Fruit fly (Drosophila melanogaster) whole organism, embryonic: ENCODE results near the gene wuho.
A peak's percentile ranks its signal among the peaks of the same experiment; 100 is the strongest.

Source experiments
- Antp ChIP-seq: fragments of 200-800 bp; sonication (Bioruptor generic); optimal IDR thresholded peaks from 3 replicates; lab custom pipeline; 2016; ENCODE audit warnings: missing biosample characterization, missing genetic modification characterization
- Atf6 ChIP-seq: fragments of 200-800 bp; sonication (Bioruptor generic); IDR thresholded peaks from 2 replicates; pipeline ENCODE4 v1.3.6; 2022; ENCODE audit warnings: missing biosample characterization, missing genetic modification characterization
- C15 ChIP-seq: fragments of 200-800 bp; sonication (Bioruptor generic); IDR thresholded peaks from 3 replicates; pipeline ENCODE4 v1.3.6; 2022; ENCODE audit warnings: missing biosample characterization, missing genetic modification characterization
- CG10565 ChIP-seq: fragments of 200-800 bp; sonication (Bioruptor generic); optimal IDR thresholded peaks from 3 replicates; lab custom pipeline; 2016; ENCODE audit warnings: missing biosample characterization, mild to moderate bottlenecking, missing genetic modification characterization
- CG13287 ChIP-seq: fragments of 200-800 bp; sonication (Bioruptor generic); IDR thresholded peaks from 2 replicates; pipeline ENCODE4 v1.3.6; 2022; ENCODE audit warnings: missing biosample characterization, missing genetic modification characterization; ENCODE audit not compliant: partially characterized antibody
- CG14050 ChIP-seq: fragments of 200-800 bp; sonication (Bioruptor generic); IDR thresholded peaks from 3 replicates; pipeline ENCODE4 v1.3.6; 2022; ENCODE audit warnings: missing biosample characterization, missing genetic modification characterization
- CG14710 ChIP-seq: fragments of 200-800 bp; sonication (Bioruptor generic); optimal IDR thresholded peaks from 3 replicates; lab custom pipeline; 2019; ENCODE audit warnings: missing biosample characterization, mild to moderate bottlenecking, missing genetic modification characterization, moderate library complexity
- CG1529 ChIP-seq: fragments of 200-800 bp; sonication (Bioruptor generic); optimal IDR thresholded peaks from 3 replicates; lab custom pipeline; 2018; ENCODE audit warnings: missing biosample characterization, missing genetic modification characterization
- CG15479 ChIP-seq: fragments of 200-800 bp; sonication (Bioruptor generic); optimal IDR thresholded peaks from 3 replicates; lab custom pipeline; 2019; ENCODE audit warnings: missing biosample characterization, mild to moderate bottlenecking, missing genetic modification characterization, moderate library complexity
- CG17359 ChIP-seq: fragments of 200-800 bp; sonication (Bioruptor generic); optimal IDR thresholded peaks from 3 replicates; lab custom pipeline; 2018; ENCODE audit warnings: missing biosample characterization, mild to moderate bottlenecking, missing genetic modification characterization, moderate library complexity
- CG1792 ChIP-seq: fragments of 200-800 bp; sonication (Bioruptor generic); optimal IDR thresholded peaks from 2 replicates; lab custom pipeline; 2016; ENCODE audit warnings: missing biosample characterization, missing genetic modification characterization
- CG18764 ChIP-seq: fragments of 200-800 bp; sonication (Bioruptor generic); optimal IDR thresholded peaks from 3 replicates; lab custom pipeline; 2016; ENCODE audit warnings: missing biosample characterization, missing genetic modification characterization
- CG2129 ChIP-seq: fragments of 200-800 bp; sonication (Bioruptor generic); IDR thresholded peaks from 2 replicates; pipeline ENCODE4 v1.3.6; 2022; ENCODE audit warnings: missing biosample characterization, missing genetic modification characterization; ENCODE audit not compliant: partially characterized antibody
- CG4404 ChIP-seq: fragments of 200-800 bp; sonication (Bioruptor generic); IDR thresholded peaks from 2 replicates; pipeline ENCODE4 v1.3.6; 2022; ENCODE audit warnings: missing biosample characterization, missing genetic modification characterization
- CG5953 ChIP-seq: fragments of 200-800 bp; sonication (Bioruptor generic); IDR thresholded peaks from 2 replicates; pipeline ENCODE4 v1.3.6; 2022; ENCODE audit warnings: missing biosample characterization, missing genetic modification characterization
- CG6175 ChIP-seq: fragments of 200-800 bp; sonication (Bioruptor generic); IDR thresholded peaks from 3 replicates; pipeline ENCODE4 v1.3.6; 2022; ENCODE audit warnings: missing biosample characterization, missing genetic modification characterization
- CG6254 ChIP-seq: fragments of 200-800 bp; sonication (Bioruptor generic); optimal IDR thresholded peaks from 3 replicates; lab custom pipeline; 2017; ENCODE audit warnings: mild to moderate bottlenecking, missing biosample characterization, missing genetic modification reagents, missing genetic modification characterization
- CG7556 ChIP-seq: fragments of 200-800 bp; sonication (Bioruptor generic); optimal IDR thresholded peaks from 2 replicates; lab custom pipeline; 2017; ENCODE audit warnings: missing biosample characterization, mild to moderate bottlenecking, missing genetic modification characterization
- CG7786 ChIP-seq: fragments of 200-800 bp; sonication (Bioruptor generic); optimal IDR thresholded peaks from 2 replicates; lab custom pipeline; 2016; ENCODE audit warnings: missing biosample characterization, missing genetic modification characterization
- D19A ChIP-seq: fragments of 200-800 bp; optimal IDR thresholded peaks from 3 replicates; lab custom pipeline; 2019; ENCODE audit warnings: missing biosample characterization, mild to moderate bottlenecking, missing genetic modification characterization, moderate library complexity
- Dad ChIP-seq: fragments of 200-800 bp; sonication (Bioruptor generic); optimal IDR thresholded peaks from 3 replicates; lab custom pipeline; 2016; ENCODE audit warnings: missing biosample characterization, missing genetic modification characterization
- Dref ChIP-seq: fragments of 200-800 bp; sonication (Bioruptor generic); IDR thresholded peaks from 2 replicates; pipeline ENCODE4 v1.3.6; 2022; ENCODE audit warnings: missing biosample characterization, missing genetic modification characterization
- H2.0 ChIP-seq: fragments of 200-800 bp; sonication (Bioruptor generic); IDR thresholded peaks from 2 replicates; pipeline ENCODE4 v1.3.6; 2022; ENCODE audit warnings: missing biosample characterization, missing genetic modification characterization
- Hmr ChIP-seq: fragments of 200-800 bp; sonication (Bioruptor generic); optimal IDR thresholded peaks from 3 replicates; lab custom pipeline; 2017; ENCODE audit warnings: mild to moderate bottlenecking, missing biosample characterization, missing genetic modification reagents, missing genetic modification characterization
- Lhr ChIP-seq: fragments of 200-800 bp; sonication (Bioruptor generic); optimal IDR thresholded peaks from 3 replicates; lab custom pipeline; 2017; ENCODE audit warnings: mild to moderate bottlenecking, missing biosample characterization, missing genetic modification reagents, missing genetic modification characterization
- MBD-R2 ChIP-seq: fragments of 200-800 bp; sonication (Bioruptor generic); IDR thresholded peaks from 2 replicates; pipeline ENCODE4 v1.3.6; 2022; ENCODE audit warnings: missing biosample characterization, missing genetic modification characterization
- Neu2 ChIP-seq: fragments of 200-800 bp; sonication (Bioruptor generic); optimal IDR thresholded peaks from 3 replicates; lab custom pipeline; 2016; ENCODE audit warnings: missing biosample characterization, missing genetic modification characterization, borderline replicate concordance
- Sin3A ChIP-seq: fragments of >200 bp; optimal IDR thresholded peaks from 2 replicates; lab custom pipeline; 2018
- Sox102F ChIP-seq: fragments of 200-800 bp; sonication (Bioruptor generic); optimal IDR thresholded peaks from 2 replicates; lab custom pipeline; 2018; ENCODE audit warnings: missing biosample characterization, mild to moderate bottlenecking, missing genetic modification characterization, moderate library complexity
- Sry-β ChIP-seq: fragments of 200-800 bp; sonication (Bioruptor generic); optimal IDR thresholded peaks from 2 replicates; lab custom pipeline; 2018; ENCODE audit warnings: missing biosample characterization, mild to moderate bottlenecking, missing genetic modification characterization, moderate library complexity
- Taf1 ChIP-seq: fragments of 200-800 bp; sonication (Bioruptor generic); IDR thresholded peaks from 2 replicates; pipeline ENCODE4 v1.3.6; 2022; ENCODE audit warnings: missing biosample characterization, missing genetic modification characterization
- Tbp ChIP-seq: fragments of >200 bp; optimal IDR thresholded peaks from 2 replicates; lab custom pipeline; 2018; ENCODE audit warnings: missing biosample characterization, missing genetic modification characterization
- Trl ChIP-seq, 3 experiments: fragments of >200 bp in 2 of 3; fragments of 200-800 bp in 1 of 3; sonication (Bioruptor generic) in 1 of 3; optimal IDR thresholded peaks; 2 replicates in 1 of 3; 3 replicates in 2 of 3; lab custom pipeline; 2016 to 2017; ENCODE audit warnings: missing biosample characterization in 1 of 3, missing genetic modification characterization in 1 of 3
- ab ChIP-seq: fragments of 200-800 bp; sonication (Bioruptor generic); optimal IDR thresholded peaks from 2 replicates; lab custom pipeline; 2016; ENCODE audit warnings: missing biosample characterization, missing genetic modification characterization
- chinmo ChIP-seq: fragments of 200-800 bp; sonication (Bioruptor generic); IDR thresholded peaks from 4 replicates; pipeline ENCODE4 v1.3.6; 2022; ENCODE audit warnings: missing biosample characterization, missing genetic modification characterization; ENCODE audit not compliant: partially characterized antibody
- chn ChIP-seq: fragments of 200-800 bp; sonication (Bioruptor generic); optimal IDR thresholded peaks from 2 replicates; lab custom pipeline; 2016; ENCODE audit warnings: missing biosample characterization, missing genetic modification characterization
- dimm ChIP-seq: fragments of 200-800 bp; sonication (Bioruptor generic); IDR thresholded peaks from 2 replicates; pipeline ENCODE4 v1.3.6; 2022; ENCODE audit warnings: missing biosample characterization, missing genetic modification characterization
- grau ChIP-seq: fragments of 200-800 bp; optimal IDR thresholded peaks from 3 replicates; lab custom pipeline; 2019; ENCODE audit warnings: missing biosample characterization, mild to moderate bottlenecking, missing genetic modification characterization, moderate library complexity
- hbn ChIP-seq: fragments of 200-800 bp; sonication (Bioruptor generic); IDR thresholded peaks from 2 replicates; pipeline ENCODE4 v1.3.6; 2022; ENCODE audit warnings: missing biosample characterization, missing genetic modification characterization; ENCODE audit not compliant: partially characterized antibody
- hth ChIP-seq: fragments of >200 bp; optimal IDR thresholded peaks from 2 replicates; lab custom pipeline; 2017; ENCODE audit warnings: inconsistent platforms
- insv ChIP-seq, 2 experiments: fragments of 200-800 bp; sonication (Bioruptor generic); optimal IDR thresholded peaks; 3 replicates each; lab custom pipeline; 2016 to 2018; ENCODE audit warnings: missing biosample characterization in 2 of 2, missing genetic modification characterization in 2 of 2
- lab ChIP-seq: fragments of 200-800 bp; sonication (Bioruptor generic); optimal IDR thresholded peaks from 3 replicates; lab custom pipeline; 2017; ENCODE audit warnings: missing biosample characterization, missing genetic modification characterization, mild to moderate bottlenecking, moderate library complexity, missing genetic modification reagents
- lola ChIP-seq, 3 experiments: fragments of >200 bp in 2 of 3; fragments of 200-800 bp in 1 of 3; sonication (Bioruptor generic) in 1 of 3; optimal IDR thresholded peaks; 2 replicates each; lab custom pipeline; 2017 to 2019; ENCODE audit warnings: missing biosample characterization in 3 of 3, missing genetic modification characterization in 3 of 3, mild to moderate bottlenecking in 1 of 3, moderate library complexity in 1 of 3
- psq ChIP-seq: fragments of 200-800 bp; sonication (Bioruptor generic); optimal IDR thresholded peaks from 2 replicates; lab custom pipeline; 2017; ENCODE audit warnings: missing biosample characterization, missing genetic modification characterization
- rib ChIP-seq: fragments of 200-800 bp; sonication (Bioruptor generic); IDR thresholded peaks from 2 replicates; pipeline ENCODE4 v1.3.6; 2022; ENCODE audit warnings: missing biosample characterization, missing genetic modification characterization
- row ChIP-seq: fragments of 200-800 bp; sonication (Bioruptor generic); IDR thresholded peaks from 3 replicates; pipeline ENCODE4 v1.3.6; 2022; ENCODE audit warnings: missing biosample characterization, missing genetic modification characterization
- scrt ChIP-seq: fragments of 200-800 bp; sonication (Bioruptor generic); optimal IDR thresholded peaks from 2 replicates; lab custom pipeline; 2018; ENCODE audit warnings: missing biosample characterization, mild to moderate bottlenecking, missing genetic modification characterization, moderate library complexity
- tgo ChIP-seq: fragments of 200-800 bp; sonication (Bioruptor generic); IDR thresholded peaks from 3 replicates; pipeline ENCODE4 v1.3.6; 2022; ENCODE audit warnings: missing biosample characterization, missing genetic modification characterization
- unc-4 ChIP-seq: fragments of 200-800 bp; sonication (Bioruptor generic); IDR thresholded peaks from 2 replicates; pipeline ENCODE4 v1.3.6; 2022; ENCODE audit warnings: missing biosample characterization, missing genetic modification characterization; ENCODE audit not compliant: partially characterized antibody
- wor ChIP-seq: fragments of 200-800 bp; sonication (Bioruptor generic); IDR thresholded peaks from 2 replicates; pipeline ENCODE4 v1.3.6; 2022; ENCODE audit warnings: missing biosample characterization, missing genetic modification characterization

Gene wuho

dm6 chrX:6291083-6291699 lies 3.3 kb downstream of the wuho start, which contains the start of the genes Rpt4 and mldr:
Gene Rpt4, minus strand, starts transcription at chrX:6291245.
Gene mldr, plus strand, starts transcription at chrX:6291303.
- TF ChIP-seq Dad (GFP tag; lab: Kevin White, UChicago) (no peak), Dref (GFP tag; lab: Robert Waterston, UW) (peak; percentile 48), CG7786 (GFP tag; lab: Kevin White, UChicago) (no peak), MBD-R2 (GFP tag; lab: Robert Waterston, UW) (peak; percentile 98), ab (no peak), CG15479 (GFP tag; lab: Kevin White, UChicago) (peak; percentile 67), CG17359 (tag; lab: Kevin White, UChicago) (no peak), lab (GFP tag; lab: Kevin White, UChicago) (no peak), CG7556 (GFP tag; lab: Kevin White, UChicago) (no peak), hbn (no peak), Sox102F (no peak), scrt (GFP tag; lab: Kevin White, UChicago) (no peak), lola (GFP tag; optimal IDR thresholded peaks at IDR 0.05; lab: Kevin White, UChicago) (no peak), Antp (GFP tag; lab: Kevin White, UChicago) (no peak), Neu2 (GFP tag; lab: Kevin White, UChicago) (no peak), chn (GFP tag; lab: Kevin White, UChicago) (no peak), CG14710 (peak; percentile 75), row (GFP tag; lab: Robert Waterston, UW) (no peak; the same call in 2 of the 3 replicates), CG5953 (no peak), Tbp (GFP tag; lab: Kevin White, UChicago) (no peak), CG4404 (GFP tag; lab: Robert Waterston, UW) (no peak), tgo (GFP tag; lab: Robert Waterston, UW) (no peak), CG10565 (GFP tag; lab: Kevin White, UChicago) (no peak), psq (GFP tag; lab: Kevin White, UChicago) (no peak), dimm (GFP tag; lab: Robert Waterston, UW) (no peak), CG18764 (GFP tag; lab: Kevin White, UChicago) (no peak), hth (lab: Kevin White, UChicago) (no peak), Sin3A (peak; percentile 63), Lhr (GFP tag; lab: Kevin White, UChicago) (peak; percentile 68), Trl (optimal IDR thresholded peaks at IDR 0.05; lab: Kevin White, UChicago) (no peak), Trl (GFP tag; optimal IDR thresholded peaks at IDR 0.05; lab: Kevin White, UChicago) (no peak), Taf1 (GFP tag; lab: Robert Waterston, UW) (no peak), CG14050 (GFP tag; lab: Robert Waterston, UW) (no peak), grau (tag; lab: Kevin White, UChicago) (peak; percentile 3), rib (no peak), D19A (tag; lab: Kevin White, UChicago) (no peak), chinmo (0 out of 4 replicates have a peak, but pooled peaks have one; percentile 59), CG6175 (GFP tag; lab: Robert Waterston, UW) (no peak), CG1529 (GFP tag; lab: Kevin White, UChicago) (no peak), Atf6 (GFP tag; lab: Robert Waterston, UW) (no peak), Hmr (GFP tag; lab: Kevin White, UChicago) (no peak), C15 (GFP tag; lab: Robert Waterston, UW) (no peak), H2.0 (GFP tag; lab: Robert Waterston, UW) (no peak), unc-4 (GFP tag; lab: Robert Waterston, UW) (peak; percentile 41), wor (GFP tag; lab: Robert Waterston, UW) (no peak), CG13287 (GFP tag; lab: Robert Waterston, UW) (peak; percentile 55; the same call in 1 of the 2 replicates), CG1792 (GFP tag; lab: Kevin White, UChicago) (no peak), Sry-β (GFP tag; lab: Kevin White, UChicago) (no peak), CG2129 (GFP tag; lab: Robert Waterston, UW) (no peak), CG6254 (no peak), insv (GFP tag; optimal IDR thresholded peaks at IDR 0.05; lab: Kevin White, UChicago) (peak; percentile 94 to 99)
